Worm (Caenorhabditis elegans): ENCODE measurements around the gene srg-24.

DNA sequence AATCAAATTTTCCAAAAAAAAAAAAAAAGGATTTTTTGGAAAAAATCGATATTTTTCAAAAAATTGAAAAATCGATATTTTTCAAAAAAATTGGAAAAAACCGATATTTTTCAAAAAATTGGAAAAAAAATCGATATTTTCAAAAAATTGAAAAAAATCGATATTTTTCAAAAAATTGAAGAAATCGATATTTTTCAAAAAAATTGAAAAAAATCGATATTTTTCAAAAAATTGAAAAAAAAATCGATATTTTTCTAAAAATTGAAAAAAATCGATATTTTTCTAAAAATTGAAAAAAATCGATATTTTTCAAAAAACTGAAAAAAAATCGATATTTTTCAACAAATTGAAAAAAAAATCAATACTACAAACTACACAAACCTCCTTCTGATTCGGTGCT lies 36.5 kb downstream of the srg-24 start:
- TF ChIP-seq fkh-4 (tag; optimal IDR thresholded peaks at IDR 0.05; ENCODE audit: borderline replicate concordance) (no peak), unc-62 (GFP tag; optimal IDR thresholded peaks at IDR 0.05) (no peak), ama-1 (optimal IDR thresholded peaks at IDR 0.05) (no peak), pax-3 (tag; optimal IDR thresholded peaks at IDR 0.05) (no peak), xbp-1 (tag; optimal IDR thresholded peaks at IDR 0.05) (no peak), lin-39 (tag; optimal IDR thresholded peaks at IDR 0.05) (no peak), elt-2 (tag; optimal IDR thresholded peaks at IDR 0.05) (no peak), nhr-77 (tag; optimal IDR thresholded peaks at IDR 0.05) (no peak)

All from whole organism, L1 larva.